Fruit fly (Drosophila melanogaster): ENCODE results near the gene PGRP-SB1.

The PGRP-SB1 gene

dm6 chr3L:16711430-16712228, 16.2 kb downstream of the PGRP-SB1 start, which contains the start of the genes CG43954, Lasp and Dab (continued):
- TF ChIP-seq CG12299 (tag; optimal IDR thresholded peaks at IDR 0.05) (no peak), NFAT (GFP tag; IDR thresholded peaks at IDR 0.05) (peak; percentile 82), CG42726 (GFP tag; IDR thresholded peaks at IDR 0.05; ENCODE audit: partially characterized antibody) (peak; percentile 70; the same call in 1 of the 2 replicates), CG17385 (GFP tag; optimal IDR thresholded peaks at IDR 0.05) (peak; percentile 82), schlank (tag; optimal IDR thresholded peaks at IDR 0.05) (no peak), kah (GFP tag; optimal IDR thresholded peaks at IDR 0.05) (no peak), stwl (tag; optimal IDR thresholded peaks at IDR 0.05) (peak; percentile 61), Neu2 (GFP tag; optimal IDR thresholded peaks at IDR 0.05; ENCODE audit: borderline replicate concordance) (no peak), Trl (optimal IDR thresholded peaks at IDR 0.05) (no peak), Trl (GFP tag; optimal IDR thresholded peaks at IDR 0.05) (no peak), bbx (GFP tag; IDR thresholded peaks at IDR 0.05; ENCODE audit: partially characterized antibody) (peak; percentile 56), CG11085 (GFP tag; IDR thresholded peaks at IDR 0.05) (no peak), sc (optimal IDR thresholded peaks at IDR 0.05) (no peak), sc (GFP tag; optimal IDR thresholded peaks at IDR 0.05) (no peak), CG7987 (GFP tag; optimal IDR thresholded peaks at IDR 0.05) (no peak), Ets97D (GFP tag; optimal IDR thresholded peaks at IDR 0.05) (peak; percentile 82), D19B (GFP tag; optimal IDR thresholded peaks at IDR 0.05) (no peak), CG11504 (tag; optimal IDR thresholded peaks at IDR 0.05) (peak; percentile 47), CG2202 (tag; optimal IDR thresholded peaks at IDR 0.05) (no peak), Drgx (GFP tag; IDR thresholded peaks at IDR 0.05) (no peak), CG17829 (tag; optimal IDR thresholded peaks at IDR 0.05) (peak; percentile 27), CG8944 (GFP tag; optimal IDR thresholded peaks at IDR 0.05) (no peak), CkIIα-i1 (GFP tag; IDR thresholded peaks at IDR 0.05) (no peak), CG34224 (GFP tag; IDR thresholded peaks at IDR 0.05; ENCODE audit: partially characterized antibody) (no peak), CG9932 (GFP tag; IDR thresholded peaks at IDR 0.05) (peak; percentile 50), zen2 (GFP tag; IDR thresholded peaks at IDR 0.05; ENCODE audit: partially characterized antibody) (no peak), ac (GFP tag; optimal IDR thresholded peaks at IDR 0.05) (peak; percentile 18), CG18476 (GFP tag; optimal IDR thresholded peaks at IDR 0.05) (no peak), YL-1 (GFP tag; optimal IDR thresholded peaks at IDR 0.05) (peak; percentile 40), CG13775 (GFP tag; optimal IDR thresholded peaks at IDR 0.05) (no peak), seq (GFP tag; IDR thresholded peaks at IDR 0.05) (peak; percentile 32; the same call in 1 of the 2 replicates), CG1792 (GFP tag; optimal IDR thresholded peaks at IDR 0.05) (no peak), CG10462 (GFP tag; optimal IDR thresholded peaks at IDR 0.05) (peak; percentile 4), crol (GFP tag; IDR thresholded peaks at IDR 0.05) (no peak), Sox100B (GFP tag; optimal IDR thresholded peaks at IDR 0.05) (no peak), zfh2 (GFP tag; optimal IDR thresholded peaks at IDR 0.05) (no peak), MESR4 (GFP tag; optimal IDR thresholded peaks at IDR 0.05) (peak; percentile 44), CG31224 (GFP tag; IDR thresholded peaks at IDR 0.05) (no peak), B-H2 (GFP tag; optimal IDR thresholded peaks at IDR 0.05) (peak; percentile 47), croc (GFP tag; conservative IDR thresholded peaks at IDR 0.05) (no peak), GATAe (GFP tag; conservative IDR thresholded peaks at IDR 0.05) (no peak), CG6791 (GFP tag; IDR thresholded peaks at IDR 0.05; ENCODE audit: partially characterized antibody) (peak; percentile 69), Nf-YC (tag; optimal IDR thresholded peaks at IDR 0.05) (peak; percentile 8), CG4707 (GFP tag; optimal IDR thresholded peaks at IDR 0.05) (peak; percentile 42), CG4424 (GFP tag; optimal IDR thresholded peaks at IDR 0.05) (peak; percentile 16), Deaf1 (tag; optimal IDR thresholded peaks at IDR 0.05) (peak; percentile 45), CG11456 (GFP tag; IDR thresholded peaks at IDR 0.05) (peak; percentile 75), CG16863 (GFP tag; optimal IDR thresholded peaks at IDR 0.05) (no peak), cwo (GFP tag; optimal IDR thresholded peaks at IDR 0.05) (peak; percentile 2), Camta (GFP tag; optimal IDR thresholded peaks at IDR 0.05) (no peak)

Data from whole organism, embryonic.